Fruit fly (Drosophila melanogaster): Measurements from ENCODE around the gene CG9393.
A peak's percentile ranks its signal among the peaks of the same experiment; 100 is the strongest.

CG9393 gene

DNA sequence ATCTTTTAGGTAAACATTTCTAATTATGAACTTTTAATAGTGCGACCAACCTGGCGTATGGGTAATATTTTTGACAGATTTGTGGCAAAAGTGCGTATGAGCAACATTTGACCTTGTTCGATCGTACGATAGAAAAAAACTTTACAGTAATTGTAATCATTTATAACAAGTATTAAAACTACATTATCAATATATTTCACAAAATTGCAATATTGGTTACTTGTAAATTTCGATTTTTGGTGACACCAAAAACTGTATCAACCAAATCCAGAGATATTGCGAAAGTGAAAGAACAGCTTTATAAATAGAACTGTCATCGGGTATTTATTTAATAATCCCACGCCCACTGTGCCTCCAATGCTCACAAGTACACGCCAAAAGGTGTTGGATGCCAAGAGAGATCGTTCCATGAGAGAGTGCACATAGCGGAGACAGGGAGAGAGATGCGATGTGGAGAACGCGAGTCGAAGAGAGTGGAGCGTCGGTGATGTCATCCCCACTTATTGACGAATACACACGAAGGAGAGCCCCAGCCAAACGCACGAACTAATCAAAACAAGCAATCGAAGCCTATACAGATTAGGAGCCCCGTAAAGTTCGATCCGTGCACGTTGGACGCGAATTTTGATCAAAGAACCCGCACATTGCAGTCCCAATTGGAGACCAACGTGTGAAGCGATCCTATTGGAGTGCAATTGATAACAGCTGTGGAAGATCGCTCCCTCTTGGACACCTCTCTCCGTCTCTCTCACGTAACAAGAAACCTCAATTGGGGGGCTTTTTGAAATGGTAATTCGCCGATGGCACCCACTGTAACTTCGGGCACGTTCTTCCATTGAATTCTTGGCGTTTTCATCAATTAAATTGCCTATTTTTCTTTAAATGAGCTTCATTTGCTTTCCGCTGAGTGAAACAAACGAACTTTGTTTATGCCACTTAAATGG, 30.0 kb downstream of the CG9393 start:
- no peak for TF ChIP-seq CTCF (optimal IDR thresholded peaks at IDR 0.05)
- TF ChIP-seq CG8478 (optimal IDR thresholded peaks at IDR 0.05) = no peak

DNA sequence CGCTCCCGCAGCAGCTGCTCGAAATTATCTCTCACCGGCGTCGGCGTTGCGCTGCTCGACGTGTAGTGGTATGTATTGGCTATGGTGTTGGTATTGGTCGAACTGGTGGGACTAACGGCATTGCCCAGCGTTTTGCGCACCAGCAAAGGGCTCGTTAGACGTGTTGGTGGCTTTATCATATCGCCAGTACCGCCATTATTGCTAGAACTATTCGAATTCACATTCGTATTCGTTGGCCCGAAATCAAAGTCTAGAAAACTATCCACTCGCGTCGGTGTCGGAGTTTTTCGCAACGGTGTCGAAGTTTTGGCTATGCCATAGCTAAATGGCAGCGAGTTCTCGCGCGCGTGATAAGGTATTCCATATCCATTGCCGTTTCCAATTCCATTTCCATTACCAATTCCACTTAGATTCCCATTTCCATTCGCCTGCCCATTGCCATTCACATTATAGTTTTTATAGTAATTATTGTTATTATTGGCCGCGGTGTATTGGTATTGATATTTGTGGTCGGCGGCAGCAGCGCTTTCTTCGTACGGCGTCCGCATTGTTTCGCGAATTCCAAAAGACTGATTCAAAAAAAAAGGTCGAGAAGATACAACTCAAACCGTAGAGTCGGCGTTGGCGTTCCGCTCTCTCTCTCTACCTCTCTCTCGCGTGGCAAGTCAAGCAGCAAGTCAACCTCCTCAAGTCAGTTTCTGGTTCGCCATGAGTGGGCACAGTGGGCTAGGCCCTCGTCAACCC, 30.9 kb downstream of the CG9393 start, which contains the start of gene by:
Gene by, minus strand, starts transcription at position 575 of the 744 bp plus-strand sequence.
- no peak for TF ChIP-seq CG8478 (optimal IDR thresholded peaks at IDR 0.05)
- TF ChIP-seq CTCF (optimal IDR thresholded peaks at IDR 0.05) = no peak

DNA sequence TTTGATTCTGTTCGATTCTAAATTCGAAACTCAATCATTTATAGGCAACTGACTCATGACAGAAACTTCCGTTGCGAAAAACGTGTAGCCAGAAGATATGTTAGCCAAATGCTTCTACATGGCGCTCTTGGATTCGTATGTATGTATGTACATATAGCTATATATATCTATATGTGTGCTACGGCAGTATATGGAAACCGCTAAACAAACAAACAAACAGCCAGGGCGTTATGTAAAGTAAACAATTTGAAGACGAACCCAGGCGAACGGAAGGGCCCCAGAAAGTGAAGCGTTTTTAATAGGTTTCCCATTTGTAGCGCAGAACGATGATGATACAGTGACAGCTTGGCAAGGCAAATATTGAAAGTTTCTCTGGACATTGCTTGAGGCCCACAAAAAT, 33.6 kb downstream of the CG9393 start:
- TF ChIP-seq CTCF (optimal IDR thresholded peaks at IDR 0.05) = no peak
- TF ChIP-seq CG8478 (optimal IDR thresholded peaks at IDR 0.05) = no peak

DNA sequence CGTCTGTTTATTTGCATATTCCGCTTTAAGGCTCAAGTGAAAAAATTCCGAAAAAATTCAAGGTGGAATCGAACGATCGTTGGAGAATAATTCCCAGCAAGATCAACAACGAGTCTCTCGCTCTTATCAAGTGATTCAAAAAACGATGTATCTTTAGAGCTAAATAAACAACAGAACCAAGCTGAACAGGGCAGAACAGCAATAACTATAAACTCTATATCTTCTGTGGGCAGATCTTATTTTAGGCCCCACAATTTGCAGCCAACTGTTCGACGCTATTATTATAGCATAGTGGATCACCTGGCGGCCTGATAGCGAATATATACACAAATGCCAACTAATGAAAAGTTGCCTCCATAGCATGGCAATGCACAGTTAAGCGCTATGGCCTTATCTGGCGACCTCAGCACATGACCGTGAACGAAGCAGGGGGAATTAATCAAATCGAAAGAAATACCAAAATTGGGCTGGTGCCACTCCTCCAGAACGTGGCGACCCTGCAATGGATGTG, 34.0 kb downstream of the CG9393 start:
- TF ChIP-seq CG8478 (optimal IDR thresholded peaks at IDR 0.05) (no peak), CTCF (optimal IDR thresholded peaks at IDR 0.05) (no peak)

DNA sequence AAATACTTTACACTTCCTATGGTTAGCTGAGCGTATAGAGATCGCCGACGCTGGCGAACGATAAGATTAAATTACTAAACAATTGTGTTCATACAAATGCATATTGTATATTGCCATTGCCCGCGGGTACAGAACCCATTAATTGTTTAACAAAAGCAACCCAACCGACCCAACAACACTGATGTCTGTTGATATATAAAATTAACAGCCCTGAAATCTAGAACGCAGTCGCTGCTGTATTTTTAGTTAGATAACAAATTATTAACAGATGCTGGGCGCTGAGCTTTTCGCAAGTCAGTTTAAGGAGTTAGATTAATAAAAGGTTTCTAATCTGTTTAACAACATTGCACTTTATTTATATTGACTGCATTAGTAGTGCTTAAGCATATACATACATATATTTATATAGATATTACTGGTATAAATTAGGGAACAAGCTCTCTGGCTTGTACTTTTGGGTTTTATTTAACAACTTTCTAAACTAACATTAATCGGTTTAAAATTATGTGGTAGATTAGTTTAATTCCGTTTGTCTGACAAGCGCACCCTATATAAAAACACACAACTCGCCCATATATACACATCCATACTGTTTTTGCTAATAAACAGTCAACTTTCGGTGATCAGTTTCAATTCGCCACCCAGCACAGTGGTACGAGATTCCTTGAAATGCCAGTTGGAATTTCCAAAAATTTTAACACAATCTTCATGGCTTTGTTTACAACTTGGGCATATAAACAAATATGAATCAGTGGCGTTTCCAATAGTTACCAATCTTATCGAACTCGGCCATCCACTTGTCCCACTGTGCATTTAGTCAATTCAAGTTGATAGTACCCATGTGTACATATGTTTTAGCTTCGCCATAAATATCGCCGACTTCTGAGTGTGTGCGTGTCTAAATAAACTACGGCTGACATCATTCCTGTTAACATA, 35.3 kb downstream of the CG9393 start:
- no peak for TF ChIP-seq CG8478 (optimal IDR thresholded peaks at IDR 0.05)
- TF ChIP-seq CTCF (optimal IDR thresholded peaks at IDR 0.05) = no peak

DNA sequence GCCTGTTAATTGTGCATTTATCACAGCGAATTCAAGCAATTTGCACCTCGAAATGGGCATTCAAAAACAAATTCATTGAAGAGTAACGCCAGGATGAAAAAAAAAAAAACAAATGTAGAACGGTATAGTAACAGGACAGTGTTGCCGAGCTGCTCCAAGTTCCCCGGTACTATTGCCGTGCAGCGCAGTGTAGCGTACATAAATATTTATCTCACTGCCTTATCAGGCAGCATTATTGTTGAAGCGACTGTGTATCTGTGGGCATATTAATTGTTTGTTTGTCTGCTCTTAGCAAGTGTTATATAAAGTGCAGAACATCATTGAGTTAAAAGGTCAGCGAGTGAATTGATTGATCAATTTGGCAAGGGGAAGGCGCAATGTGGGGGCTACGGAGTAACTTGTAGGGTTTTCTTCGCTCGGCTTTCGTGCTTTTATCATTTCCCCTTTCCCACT, 47.0 kb downstream of the CG9393 start:
- no peak for TF ChIP-seq CTCF (optimal IDR thresholded peaks at IDR 0.05)
- TF ChIP-seq CG8478 (optimal IDR thresholded peaks at IDR 0.05) = no peak

DNA sequence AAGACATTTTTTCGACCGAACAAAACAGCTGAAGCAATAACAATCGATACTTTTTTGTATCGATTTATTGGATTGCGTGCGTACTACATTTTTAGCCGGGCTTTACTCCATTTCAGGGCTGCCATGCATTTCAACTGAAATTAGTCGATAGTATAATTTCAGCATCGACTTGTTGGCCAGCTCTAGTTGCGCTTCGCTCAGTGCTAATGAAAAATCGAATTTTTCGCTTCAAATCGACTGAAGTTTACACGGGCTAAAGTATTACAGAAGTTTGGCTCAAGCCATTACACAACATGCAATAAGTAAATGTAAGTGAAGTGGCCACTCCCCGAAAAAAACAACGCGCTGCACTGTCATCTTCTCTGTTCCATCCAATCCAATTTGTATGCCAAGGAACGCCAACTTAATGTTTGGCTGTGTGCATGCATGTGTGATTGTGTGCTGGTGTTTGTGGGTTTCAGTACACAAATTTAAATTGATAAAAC, 47.6 kb downstream of the CG9393 start, which contains the start of the genes mRpL47, CG8176 and Kdm3:
Gene mRpL47, minus strand, starts transcription at position 49 of the 485 bp plus-strand sequence.
Gene CG8176, plus strand, starts transcription at position 148 of the 485 bp plus-strand sequence.
Gene Kdm3, plus strand, starts transcription at position 148 of the 485 bp plus-strand sequence.
- TF ChIP-seq CTCF (optimal IDR thresholded peaks at IDR 0.05) (peak; percentile 58 to 61), CG8478 (optimal IDR thresholded peaks at IDR 0.05) (no peak)

DNA sequence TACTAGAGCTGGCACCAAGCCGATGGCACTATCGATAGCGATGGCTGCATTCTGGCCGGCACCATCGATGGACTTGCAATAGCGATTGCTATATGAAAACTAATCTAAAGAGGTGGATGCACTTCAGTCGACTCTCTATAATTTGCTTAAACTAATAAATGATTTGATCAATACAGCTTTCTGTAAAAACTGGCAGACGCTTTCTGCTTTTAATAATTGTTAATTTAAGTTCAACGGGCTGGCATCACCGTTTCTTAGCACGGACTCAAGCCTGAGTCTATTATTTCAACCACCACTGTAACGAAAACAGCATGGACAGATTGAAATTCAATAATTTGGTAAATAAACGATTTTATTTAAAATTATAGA, 50.4 kb downstream of the CG9393 start, which contains the start of the genes Ras85D and Rlb1:
Gene Ras85D, minus strand, starts transcription at position 16 of the 369 bp plus-strand sequence.
Gene Rlb1, plus strand, starts transcription at position 276 of the 369 bp plus-strand sequence.
- no peak for TF ChIP-seq CTCF (optimal IDR thresholded peaks at IDR 0.05)
- no peak for TF ChIP-seq CG8478 (optimal IDR thresholded peaks at IDR 0.05)

DNA sequence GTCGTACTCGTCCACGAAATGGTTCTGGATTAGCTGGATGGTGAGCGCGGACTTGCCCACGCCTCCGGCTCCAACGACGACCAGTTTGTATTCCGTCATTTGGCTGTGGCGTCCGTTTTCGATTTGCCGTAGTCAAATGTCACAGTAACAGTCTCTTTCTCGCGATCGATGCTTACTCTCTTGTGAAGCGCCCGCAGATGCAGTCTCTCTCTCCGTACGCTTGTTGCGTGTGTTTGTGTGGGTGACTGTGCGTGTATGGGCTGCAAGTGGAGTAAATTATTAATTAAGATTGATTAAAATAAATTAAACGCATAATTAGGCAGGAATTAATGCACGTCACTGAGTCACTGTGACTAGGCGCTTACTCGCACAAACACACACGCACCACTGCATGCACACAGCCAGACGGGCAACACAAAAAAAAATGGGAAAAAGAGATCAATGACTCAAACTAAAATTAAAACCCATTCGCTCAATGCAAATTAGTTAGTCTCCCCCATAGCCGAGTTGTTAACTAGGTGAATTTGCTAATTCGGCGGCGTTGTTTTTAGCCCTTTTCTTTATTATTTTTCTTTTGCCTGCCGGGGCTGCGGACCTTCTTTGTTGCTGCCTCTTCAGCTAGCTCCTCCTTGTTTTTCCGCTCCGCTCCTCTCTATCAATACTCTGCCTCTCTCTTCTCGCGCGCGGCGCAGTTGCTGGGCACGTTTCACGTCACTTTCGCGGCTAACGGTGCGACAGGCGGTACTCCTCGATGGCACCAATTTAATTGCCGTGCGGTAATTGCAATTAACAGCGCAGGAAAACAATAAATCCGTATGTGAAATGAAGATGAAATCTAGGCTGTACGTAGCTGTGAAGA, 51.1 kb downstream of the CG9393 start:
- TF ChIP-seq CG8478 (optimal IDR thresholded peaks at IDR 0.05) = no peak
- no peak for TF ChIP-seq CTCF (optimal IDR thresholded peaks at IDR 0.05)

All from S2 (cell line).